Worm (Caenorhabditis elegans) whole organism, L4 larva: ENCODE results near the gene rpn-9.

Experiments used
- ceh-62 ChIP-seq: sonication (generic microtip); optimal IDR thresholded peaks from 2 replicates; lab custom pipeline; 2017; ENCODE audit warnings: missing biosample characterization, missing genetic modification characterization
- jun-1 ChIP-seq: fragments of 150-350 bp; optimal IDR thresholded peaks from 2 replicates; lab custom pipeline; 2014; ENCODE audit warnings: missing biosample characterization, missing genetic modification reagents, missing genetic modification characterization
- lin-39 ChIP-seq: fragments of 150-350 bp; optimal IDR thresholded peaks from 2 replicates; lab custom pipeline; 2014; ENCODE audit warnings: missing biosample characterization, missing genetic modification reagents, missing genetic modification characterization

DNA sequence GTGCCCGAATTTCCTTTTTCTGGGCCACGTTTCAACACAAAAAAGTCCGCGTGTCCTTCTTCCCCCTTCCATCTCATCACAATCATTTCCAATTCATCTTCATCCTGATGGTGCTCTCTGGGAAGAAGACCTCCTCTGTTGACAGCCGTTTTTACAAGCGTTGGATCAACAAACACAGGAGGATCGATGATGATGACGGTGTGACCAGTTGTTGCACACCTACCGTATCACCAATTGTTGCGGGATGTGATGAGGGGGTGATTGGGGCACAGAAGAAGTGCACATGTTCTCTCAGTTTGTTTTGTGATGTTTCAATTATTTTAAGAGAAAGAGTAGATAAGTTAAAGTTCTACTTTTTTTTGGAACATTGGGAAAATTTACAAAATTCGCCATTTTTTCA is 36.8 kb upstream of the rpn-9 start:
- TF ChIP-seq jun-1 (tag; lab: Kevin White, UChicago) (no peak), lin-39 (no peak), ceh-62 (tag; lab: Kevin White, UChicago) (no peak)
